Worm (Caenorhabditis elegans) whole organism, L1 larva: ENCODE measurements around the gene C27A7.6.

Experiments used
- ceh-82 ChIP-seq, 3 experiments: fragments of 150-350 bp in 1 of 3; sonication (generic microtip) in 2 of 3; optimal IDR thresholded peaks; 2 replicates each; lab custom pipeline; 2014 to 2017; ENCODE audit warnings: missing biosample characterization in 3 of 3, missing genetic modification characterization in 3 of 3
- dsc-1 ChIP-seq: sonication (generic microtip); optimal IDR thresholded peaks from 2 replicates; lab custom pipeline; 2016; ENCODE audit warnings: mild to moderate bottlenecking, missing genetic modification characterization, missing compliant biosample characterization
- ztf-4 ChIP-seq: fragments of 150-350 bp; optimal IDR thresholded peaks from 2 replicates; lab custom pipeline; 2014; ENCODE audit warnings: missing biosample characterization, missing genetic modification characterization

ce11 chrV:12167653-12168052, 37.1 kb upstream of the C27A7.6 start, which contains the start of gene col-37:
- TF ChIP-seq ztf-4 (tag; lab: Kevin White, UChicago) = no peak
- no peak for TF ChIP-seq dsc-1
- no peak for TF ChIP-seq ceh-82 (tag; optimal IDR thresholded peaks at IDR 0.05; lab: Kevin White, UChicago)
